Fruit fly (Drosophila melanogaster) whole organism, embryonic: ENCODE data around the gene flip.

Experiments used
- ATbp ChIP-seq: fragments of 200-800 bp; sonication (Bioruptor generic); optimal IDR thresholded peaks from 2 replicates; lab custom pipeline; 2017; ENCODE audit warnings: missing biosample characterization, mild to moderate bottlenecking, missing genetic modification characterization, missing genetic modification reagents
- Blimp-1 ChIP-seq: fragments of 200-800 bp; sonication (Bioruptor generic); optimal IDR thresholded peaks from 3 replicates; lab custom pipeline; 2018; ENCODE audit warnings: missing biosample characterization, missing genetic modification characterization, mild to moderate bottlenecking, moderate library complexity, missing genetic modification reagents
- C15 ChIP-seq: fragments of 200-800 bp; sonication (Bioruptor generic); IDR thresholded peaks from 3 replicates; pipeline ENCODE4 v1.3.6; 2022; ENCODE audit warnings: missing biosample characterization, missing genetic modification characterization
- CG10147 ChIP-seq: fragments of 200-800 bp; sonication (Bioruptor generic); optimal IDR thresholded peaks from 2 replicates; lab custom pipeline; 2019; ENCODE audit warnings: missing biosample characterization, mild to moderate bottlenecking, missing genetic modification characterization, moderate library complexity
- CG10267 ChIP-seq: fragments of 200-800 bp; sonication (Bioruptor generic); optimal IDR thresholded peaks from 2 replicates; lab custom pipeline; 2018; ENCODE audit warnings: missing biosample characterization, mild to moderate bottlenecking, missing genetic modification characterization, moderate library complexity
- CG10321 ChIP-seq: fragments of 200-800 bp; sonication (Bioruptor generic); IDR thresholded peaks from 2 replicates; pipeline ENCODE4 v1.3.6; 2022; ENCODE audit warnings: missing biosample characterization, missing genetic modification characterization
- CG10979 ChIP-seq: fragments of 200-800 bp; sonication (Bioruptor generic); optimal IDR thresholded peaks from 2 replicates; lab custom pipeline; 2018; ENCODE audit warnings: missing biosample characterization, mild to moderate bottlenecking, missing genetic modification characterization, moderate library complexity
- CG11093 ChIP-seq: fragments of 200-800 bp; sonication (Bioruptor generic); IDR thresholded peaks from 3 replicates; pipeline ENCODE4 v1.3.6; 2022; ENCODE audit warnings: missing biosample characterization, missing genetic modification characterization
- CG11247 ChIP-seq: fragments of 200-800 bp; sonication (Bioruptor generic); IDR thresholded peaks from 2 replicates; pipeline ENCODE4 v1.3.6; 2022; ENCODE audit warnings: missing biosample characterization, missing genetic modification characterization
- CG12769 ChIP-seq: fragments of 200-800 bp; sonication (Bioruptor generic); optimal IDR thresholded peaks from 2 replicates; lab custom pipeline; 2019; ENCODE audit warnings: missing biosample characterization, mild to moderate bottlenecking, missing genetic modification characterization, moderate library complexity
- CG15073 ChIP-seq: fragments of 200-800 bp; sonication (Bioruptor generic); optimal IDR thresholded peaks from 2 replicates; lab custom pipeline; 2016; ENCODE audit warnings: missing biosample characterization, missing genetic modification characterization
- CG15479 ChIP-seq: fragments of 200-800 bp; sonication (Bioruptor generic); optimal IDR thresholded peaks from 3 replicates; lab custom pipeline; 2019; ENCODE audit warnings: missing biosample characterization, mild to moderate bottlenecking, missing genetic modification characterization, moderate library complexity
- CG15514 ChIP-seq: fragments of 200-800 bp; sonication (Bioruptor generic); optimal IDR thresholded peaks from 3 replicates; lab custom pipeline; 2017; ENCODE audit warnings: missing biosample characterization, missing genetic modification characterization, mild to moderate bottlenecking, moderate library complexity, missing genetic modification reagents
- CG17186 ChIP-seq: fragments of 200-800 bp; sonication (Bioruptor generic); optimal IDR thresholded peaks from 3 replicates; lab custom pipeline; 2017; ENCODE audit warnings: missing biosample characterization, missing genetic modification reagents, missing genetic modification characterization
- CG17612 ChIP-seq: fragments of 200-800 bp; sonication (Bioruptor generic); IDR thresholded peaks from 2 replicates; pipeline ENCODE4 v1.3.6; 2022; ENCODE audit warnings: missing biosample characterization, missing genetic modification characterization
- CG17829 ChIP-seq: fragments of 200-800 bp; optimal IDR thresholded peaks from 2 replicates; lab custom pipeline; 2019; ENCODE audit warnings: missing biosample characterization, mild to moderate bottlenecking, missing genetic modification characterization, moderate library complexity
- CG1832 ChIP-seq: fragments of 200-800 bp; sonication (Bioruptor generic); optimal IDR thresholded peaks from 2 replicates; lab custom pipeline; 2017; ENCODE audit warnings: missing biosample characterization, mild to moderate bottlenecking, missing genetic modification characterization, inconsistent platforms
- CG2116 ChIP-seq: fragments of 200-800 bp; sonication (Bioruptor generic); optimal IDR thresholded peaks from 3 replicates; lab custom pipeline; 2018; ENCODE audit warnings: missing biosample characterization, mild to moderate bottlenecking, missing genetic modification characterization
- CG5180 ChIP-seq: fragments of 200-800 bp; sonication (Bioruptor generic); optimal IDR thresholded peaks from 3 replicates; lab custom pipeline; 2017; ENCODE audit warnings: missing biosample characterization, missing genetic modification characterization, mild to moderate bottlenecking, moderate library complexity, missing genetic modification reagents
- CG7745 ChIP-seq: fragments of 200-800 bp; sonication (Bioruptor generic); optimal IDR thresholded peaks from 2 replicates; lab custom pipeline; 2018; ENCODE audit warnings: missing biosample characterization, mild to moderate bottlenecking, missing genetic modification characterization, moderate library complexity
- CG7839 ChIP-seq: fragments of 200-800 bp; sonication (Bioruptor generic); optimal IDR thresholded peaks from 3 replicates; lab custom pipeline; 2018; ENCODE audit warnings: missing biosample characterization, mild to moderate bottlenecking, missing genetic modification characterization, moderate library complexity
- CG8944 ChIP-seq: fragments of 200-800 bp; sonication (Bioruptor generic); optimal IDR thresholded peaks from 3 replicates; lab custom pipeline; 2016; ENCODE audit warnings: missing biosample characterization, missing genetic modification characterization
- D19B ChIP-seq: fragments of 200-800 bp; sonication (Bioruptor generic); optimal IDR thresholded peaks from 2 replicates; lab custom pipeline; 2017; ENCODE audit warnings: missing biosample characterization, mild to moderate bottlenecking, missing genetic modification characterization
- Dll ChIP-seq: fragments of 200-800 bp; sonication (Bioruptor generic); IDR thresholded peaks from 4 replicates; pipeline ENCODE4 v1.3.6; 2022; ENCODE audit warnings: missing biosample characterization, missing genetic modification characterization; ENCODE audit not compliant: partially characterized antibody
- Drgx ChIP-seq: fragments of 200-800 bp; sonication (Bioruptor generic); IDR thresholded peaks from 2 replicates; pipeline ENCODE4 v1.3.6; 2022; ENCODE audit warnings: missing biosample characterization, missing genetic modification characterization
- Ets65A ChIP-seq: fragments of 200-800 bp; sonication (Bioruptor generic); peaks from one replicate; lab custom pipeline; 2016; ENCODE audit warnings: missing biosample characterization, missing genetic modification characterization
- HLH4C ChIP-seq: fragments of 200-800 bp; sonication (Bioruptor generic); IDR thresholded peaks from 3 replicates; pipeline ENCODE4 v1.3.6; 2022; ENCODE audit warnings: missing biosample characterization, missing genetic modification characterization; ENCODE audit not compliant: partially characterized antibody
- Hmr ChIP-seq: fragments of 200-800 bp; sonication (Bioruptor generic); optimal IDR thresholded peaks from 3 replicates; lab custom pipeline; 2017; ENCODE audit warnings: mild to moderate bottlenecking, missing biosample characterization, missing genetic modification reagents, missing genetic modification characterization
- Mrtf ChIP-seq: fragments of 200-800 bp; sonication (Bioruptor generic); IDR thresholded peaks from 3 replicates; pipeline ENCODE4 v1.3.6; 2022; ENCODE audit warnings: missing biosample characterization, missing genetic modification characterization
- Nf-YA ChIP-seq: fragments of 200-800 bp; sonication (Bioruptor generic); IDR thresholded peaks from 2 replicates; pipeline ENCODE4 v1.3.6; 2022; ENCODE audit warnings: missing biosample characterization, missing genetic modification characterization
- Nf-YB ChIP-seq: fragments of 200-800 bp; sonication (Bioruptor generic); optimal IDR thresholded peaks from 3 replicates; lab custom pipeline; 2019; ENCODE audit warnings: missing biosample characterization, mild to moderate bottlenecking, missing genetic modification characterization, moderate library complexity
- Poxn ChIP-seq: fragments of 200-800 bp; sonication (Bioruptor generic); IDR thresholded peaks from 2 replicates; pipeline ENCODE4 v1.3.6; 2022; ENCODE audit warnings: missing biosample characterization, missing genetic modification characterization
- Rx ChIP-seq: fragments of 200-800 bp; sonication (Bioruptor generic); IDR thresholded peaks from 2 replicates; pipeline ENCODE4 v1.3.6; 2022; ENCODE audit warnings: missing biosample characterization, missing genetic modification characterization
- Trl ChIP-seq, 3 experiments: fragments of >200 bp in 2 of 3; fragments of 200-800 bp in 1 of 3; sonication (Bioruptor generic) in 1 of 3; optimal IDR thresholded peaks; 2 replicates in 1 of 3; 3 replicates in 2 of 3; lab custom pipeline; 2016 to 2017; ENCODE audit warnings: missing biosample characterization in 1 of 3, missing genetic modification characterization in 1 of 3
- ato ChIP-seq: fragments of 200-800 bp; sonication (Bioruptor generic); IDR thresholded peaks from 2 replicates; pipeline ENCODE4 v1.3.6; 2022; ENCODE audit warnings: missing biosample characterization, missing genetic modification characterization; ENCODE audit not compliant: partially characterized antibody
- cas ChIP-seq: fragments of 200-800 bp; sonication (Bioruptor generic); IDR thresholded peaks from 2 replicates; pipeline ENCODE4 v1.3.6; 2022; ENCODE audit warnings: missing biosample characterization, missing genetic modification characterization
- cato ChIP-seq: fragments of 200-800 bp; sonication (Bioruptor generic); optimal IDR thresholded peaks from 2 replicates; lab custom pipeline; 2016; ENCODE audit warnings: missing biosample characterization, missing genetic modification characterization, borderline replicate concordance
- chinmo ChIP-seq: fragments of 200-800 bp; sonication (Bioruptor generic); IDR thresholded peaks from 4 replicates; pipeline ENCODE4 v1.3.6; 2022; ENCODE audit warnings: missing biosample characterization, missing genetic modification characterization; ENCODE audit not compliant: partially characterized antibody
- ewg ChIP-seq: fragments of 200-800 bp; sonication (Bioruptor generic); optimal IDR thresholded peaks from 3 replicates; lab custom pipeline; 2017; ENCODE audit warnings: mild to moderate bottlenecking, missing biosample characterization, missing genetic modification reagents, missing genetic modification characterization
- oc ChIP-seq: fragments of 200-800 bp; sonication (Bioruptor generic); optimal IDR thresholded peaks from 2 replicates; lab custom pipeline; 2018; ENCODE audit warnings: missing biosample characterization, mild to moderate bottlenecking, missing genetic modification characterization, moderate library complexity
- pzg ChIP-seq: fragments of 200-800 bp; sonication (Bioruptor generic); optimal IDR thresholded peaks from 3 replicates; lab custom pipeline; 2018; ENCODE audit warnings: missing biosample characterization, mild to moderate bottlenecking, missing genetic modification characterization, moderate library complexity
- run ChIP-seq: fragments of 200-800 bp; sonication (Bioruptor generic); optimal IDR thresholded peaks from 3 replicates; lab custom pipeline; 2018; ENCODE audit warnings: missing biosample characterization, mild to moderate bottlenecking, missing genetic modification characterization
- twi ChIP-seq: fragments of 200-800 bp; optimal IDR thresholded peaks from 2 replicates; lab custom pipeline; 2019; ENCODE audit warnings: missing biosample characterization, mild to moderate bottlenecking, missing genetic modification characterization, moderate library complexity
- vvl ChIP-seq: fragments of 200-800 bp; sonication (Bioruptor generic); IDR thresholded peaks from 2 replicates; pipeline ENCODE4 v1.3.6; 2022; ENCODE audit warnings: missing biosample characterization, missing genetic modification characterization

Gene flip

dm6 chr3R:4249947-4250346, 27.8 kb downstream of the flip start:
- TF ChIP-seq Blimp-1 (GFP tag; lab: Kevin White, UChicago) (peak; percentile 83), chinmo (GFP tag; lab: Robert Waterston, UW) (0 out of 4 replicates have a peak, but pooled peaks have one; percentile 57), CG2116 (no peak), vvl (GFP tag; lab: Robert Waterston, UW) (peak; percentile 66; the same call in 1 of the 2 replicates), ewg (GFP tag; lab: Kevin White, UChicago) (no peak), CG15479 (GFP tag; lab: Kevin White, UChicago) (no peak), CG15073 (GFP tag; lab: Kevin White, UChicago) (no peak), Nf-YA (GFP tag; lab: Robert Waterston, UW) (no peak), ato (no peak), CG7839 (tag; lab: Kevin White, UChicago) (no peak), C15 (no peak), Rx (GFP tag; lab: Robert Waterston, UW) (no peak), CG12769 (tag; lab: Kevin White, UChicago) (peak; percentile 74), CG10267 (tag; lab: Kevin White, UChicago) (no peak), CG5180 (GFP tag; lab: Kevin White, UChicago) (no peak), CG17829 (no peak), CG8944 (GFP tag; lab: Kevin White, UChicago) (no peak), CG1832 (no peak), oc (tag; lab: Kevin White, UChicago) (no peak), CG10979 (tag; lab: Kevin White, UChicago) (no peak), CG10147 (GFP tag; lab: Kevin White, UChicago) (no peak), Mrtf (GFP tag; lab: Robert Waterston, UW) (no peak), CG15514 (GFP tag; lab: Kevin White, UChicago) (no peak), CG10321 (GFP tag; lab: Robert Waterston, UW) (no peak), Drgx (GFP tag; lab: Robert Waterston, UW) (no peak), CG11093 (GFP tag; lab: Robert Waterston, UW) (no peak), run (tag; lab: Kevin White, UChicago) (no peak), cas (GFP tag; lab: Robert Waterston, UW) (no peak), CG7745 (tag; lab: Kevin White, UChicago) (no peak), twi (tag; lab: Kevin White, UChicago) (no peak), CG11247 (no peak), Dll (GFP tag; lab: Robert Waterston, UW) (no peak), ATbp (no peak), Trl (optimal IDR thresholded peaks at IDR 0.05; lab: Kevin White, UChicago) (no peak), Trl (GFP tag; optimal IDR thresholded peaks at IDR 0.05; lab: Kevin White, UChicago) (no peak), HLH4C (GFP tag; lab: Robert Waterston, UW) (no peak), Hmr (GFP tag; lab: Kevin White, UChicago) (no peak), D19B (no peak), Poxn (GFP tag; lab: Robert Waterston, UW) (no peak), cato (GFP tag; lab: Kevin White, UChicago) (no peak), Nf-YB (GFP tag; lab: Kevin White, UChicago) (no peak), Ets65A (GFP tag; lab: Kevin White, UChicago) (peak; percentile 25), CG17186 (GFP tag; lab: Kevin White, UChicago) (no peak), CG17612 (GFP tag; lab: Robert Waterston, UW) (no peak), pzg (GFP tag; lab: Kevin White, UChicago) (no peak)
